Worm (Caenorhabditis elegans): ENCODE measurements around the gene lec-2.

- TF ChIP-seq blmp-1 (tag; optimal IDR thresholded peaks at IDR 0.05; ENCODE audit: insufficient read depth) (no peak), nhr-12 (tag; optimal IDR thresholded peaks at IDR 0.05) (no peak), fos-1 (tag; optimal IDR thresholded peaks at IDR 0.05) (no peak), lin-13 (GFP tag; optimal IDR thresholded peaks at IDR 0.05) (no peak), nhr-237 (tag; optimal IDR thresholded peaks at IDR 0.05) (no peak), ama-1 (optimal IDR thresholded peaks at IDR 0.05) (no peak), peb-1 (tag; optimal IDR thresholded peaks at IDR 0.05) (no peak), egl-27 (tag; optimal IDR thresholded peaks at IDR 0.05) (no peak), skn-1 (tag; optimal IDR thresholded peaks at IDR 0.05) (no peak), nhr-25 (tag; optimal IDR thresholded peaks at IDR 0.05) (no peak), Y55F3AM.14 (GFP tag; optimal IDR thresholded peaks at IDR 0.05) (no peak), unc-62 (GFP tag; optimal IDR thresholded peaks at IDR 0.05) (no peak), lsy-2 (tag; optimal IDR thresholded peaks at IDR 0.05) (no peak), ceh-16 (tag; optimal IDR thresholded peaks at IDR 0.05) (no peak)
Measured at ce11 chrII:10008552-10008951, 7.4 kb downstream of the lec-2 start.

Measured in whole organism, L2 larva.